Worm (Caenorhabditis elegans) whole organism, young adult: Measurements from ENCODE around the gene ZK1058.3.

Experiments used
- D2030.7 ChIP-seq: fragments of 200-800 bp; sonication (Bioruptor generic); IDR thresholded peaks from 2 replicates; pipeline ENCODE4 v1.3.6; 2022; ENCODE audit warnings: missing genetic modification reagents, missing genetic modification characterization, missing compliant biosample characterization
- Y53F4B.3 ChIP-seq: fragments of 200-800 bp; sonication (Bioruptor generic); IDR thresholded peaks from 2 replicates; pipeline ENCODE4 v1.3.6; 2022; ENCODE audit warnings: missing genetic modification reagents, missing genetic modification characterization, missing compliant biosample characterization
- Y67H2A.10 ChIP-seq: fragments of 200-800 bp; sonication (Bioruptor generic); conservative IDR thresholded peaks from 2 replicates; pipeline ENCODE4 v1.3.6; 2022; ENCODE audit warnings: missing genetic modification reagents, missing genetic modification characterization, missing compliant biosample characterization
- attf-5 ChIP-seq: fragments of 200-800 bp; sonication (Bioruptor generic); optimal IDR thresholded peaks from 2 replicates; lab custom pipeline; 2018; ENCODE audit warnings: mild to moderate bottlenecking, missing genetic modification characterization, missing compliant biosample characterization
- dox-1 ChIP-seq: fragments of 200-800 bp; sonication (Bioruptor generic); IDR thresholded peaks from 2 replicates; pipeline ENCODE4 v1.3.6; 2022; ENCODE audit warnings: missing genetic modification reagents, missing genetic modification characterization, missing compliant biosample characterization
- efl-1 ChIP-seq: fragments of 150-350 bp; optimal IDR thresholded peaks from 2 replicates; lab custom pipeline; 2014; ENCODE audit warnings: missing biosample characterization, missing genetic modification reagents, missing genetic modification characterization
- mes-4 ChIP-seq: sonication (generic microtip); optimal IDR thresholded peaks from 2 replicates; lab custom pipeline; 2016; ENCODE audit warnings: missing genotype, missing genetic modification characterization, missing compliant biosample characterization
- pha-4 ChIP-seq: fragments of 150-350 bp; sonication (generic microtip); optimal IDR thresholded peaks from 2 replicates; lab custom pipeline; 2014; ENCODE audit warnings: missing biosample characterization, missing genetic modification reagents, missing genetic modification characterization
- sptf-2 ChIP-seq: fragments of 200-800 bp; sonication (Bioruptor generic); optimal IDR thresholded peaks from 2 replicates; lab custom pipeline; 2018; ENCODE audit warnings: mild to moderate bottlenecking, missing genetic modification characterization, missing compliant biosample characterization
- tlf-1 ChIP-seq: fragments of 200-800 bp; sonication (Bioruptor generic); optimal IDR thresholded peaks from 2 replicates; lab custom pipeline; 2018; ENCODE audit warnings: mild to moderate bottlenecking, missing genetic modification characterization, missing compliant biosample characterization
- unc-62 ChIP-seq: fragments of 150-350 bp; optimal IDR thresholded peaks from 2 replicates; lab custom pipeline; 2014; ENCODE audit warnings: missing biosample characterization, missing genetic modification reagents, missing genetic modification characterization

ce11 chrIII:3926801-3927200, 8.1 kb downstream of the ZK1058.3 start:
- TF ChIP-seq unc-62 (GFP tag; lab: Kevin White, UChicago), result no peak
- no peak for TF ChIP-seq sptf-2 (GFP tag; lab: Kevin White, UChicago)
- TF ChIP-seq D2030.7, result no peak
- TF ChIP-seq Y67H2A.10, result no peak
- TF ChIP-seq pha-4 (tag; lab: Kevin White, UChicago), result no peak
- TF ChIP-seq dox-1 (GFP tag; lab: Robert Waterston, UW), result no peak
- no peak for TF ChIP-seq efl-1 (GFP tag; lab: Kevin White, UChicago)
- TF ChIP-seq Y53F4B.3 (GFP tag; lab: Robert Waterston, UW), result no peak
- no peak for TF ChIP-seq mes-4 (tag; lab: Kevin White, UChicago)
- no peak for TF ChIP-seq attf-5 (GFP tag; lab: Kevin White, UChicago)
- TF ChIP-seq tlf-1, result no peak
